Fruit fly (Drosophila melanogaster) whole organism, embryonic: ENCODE measurements around the gene mus302.

Experiments used
- BEAF-32 ChIP-seq: fragments of 200-800 bp; sonication (Bioruptor generic); optimal IDR thresholded peaks from 3 replicates; lab custom pipeline; 2017; ENCODE audit warnings: missing biosample characterization, missing genetic modification characterization, mild to moderate bottlenecking, moderate library complexity, missing genetic modification reagents
- BtbVII ChIP-seq: fragments of 200-800 bp; sonication (Bioruptor generic); optimal IDR thresholded peaks from 3 replicates; lab custom pipeline; 2017; ENCODE audit warnings: missing biosample characterization, mild to moderate bottlenecking, missing genetic modification characterization
- CG10654 ChIP-seq: fragments of 200-800 bp; sonication (Bioruptor generic); optimal IDR thresholded peaks from 2 replicates; lab custom pipeline; 2016; ENCODE audit warnings: missing biosample characterization, missing genetic modification characterization
- CG1233 ChIP-seq: fragments of 200-800 bp; sonication (Bioruptor generic); optimal IDR thresholded peaks from 4 replicates; lab custom pipeline; 2018; ENCODE audit warnings: missing biosample characterization, mild to moderate bottlenecking, missing genetic modification characterization
- CG17359 ChIP-seq: fragments of 200-800 bp; sonication (Bioruptor generic); optimal IDR thresholded peaks from 3 replicates; lab custom pipeline; 2018; ENCODE audit warnings: missing biosample characterization, mild to moderate bottlenecking, missing genetic modification characterization, moderate library complexity
- CG17568 ChIP-seq: fragments of 200-800 bp; sonication (Bioruptor generic); optimal IDR thresholded peaks from 2 replicates; lab custom pipeline; 2018; ENCODE audit warnings: missing biosample characterization, mild to moderate bottlenecking, missing genetic modification characterization, moderate library complexity
- CG2116 ChIP-seq: fragments of 200-800 bp; sonication (Bioruptor generic); optimal IDR thresholded peaks from 3 replicates; lab custom pipeline; 2018; ENCODE audit warnings: missing biosample characterization, mild to moderate bottlenecking, missing genetic modification characterization
- CG33557 ChIP-seq: fragments of 200-800 bp; sonication (Bioruptor generic); optimal IDR thresholded peaks from 2 replicates; lab custom pipeline; 2019; ENCODE audit warnings: missing biosample characterization, mild to moderate bottlenecking, missing genetic modification characterization, moderate library complexity
- CG6175 ChIP-seq: fragments of 200-800 bp; sonication (Bioruptor generic); IDR thresholded peaks from 3 replicates; pipeline ENCODE4 v1.3.6; 2022; ENCODE audit warnings: missing biosample characterization, missing genetic modification characterization
- CG6854 ChIP-seq: fragments of 200-800 bp; sonication (Bioruptor generic); optimal IDR thresholded peaks from 3 replicates; lab custom pipeline; 2017; ENCODE audit warnings: missing biosample characterization, mild to moderate bottlenecking, missing genetic modification characterization
- CG7271 ChIP-seq: fragments of 200-800 bp; sonication (Bioruptor generic); optimal IDR thresholded peaks from 2 replicates; lab custom pipeline; 2018; ENCODE audit warnings: missing biosample characterization, mild to moderate bottlenecking, missing genetic modification characterization, moderate library complexity
- CG8388 ChIP-seq: fragments of 200-800 bp; sonication (Bioruptor generic); optimal IDR thresholded peaks from 2 replicates; lab custom pipeline; 2019; ENCODE audit warnings: missing biosample characterization, mild to moderate bottlenecking, missing genetic modification characterization, moderate library complexity
- CG9609 ChIP-seq: fragments of 200-800 bp; sonication (Bioruptor generic); optimal IDR thresholded peaks from 3 replicates; lab custom pipeline; 2016; ENCODE audit warnings: missing biosample characterization, missing genetic modification characterization
- D ChIP-seq, 2 experiments: fragments of 200-800 bp in 1 of 2; fragments of >200 bp in 1 of 2; sonication (Bioruptor generic) in 1 of 2; optimal IDR thresholded peaks; 2 replicates in 1 of 2; 3 replicates in 1 of 2; lab custom pipeline; 2017; ENCODE audit warnings: mild to moderate bottlenecking in 1 of 2, missing biosample characterization in 1 of 2, missing genetic modification characterization in 1 of 2, missing genetic modification reagents in 1 of 2
- ERR ChIP-seq: fragments of 200-800 bp; sonication (Bioruptor generic); optimal IDR thresholded peaks from 2 replicates; lab custom pipeline; 2016; ENCODE audit warnings: missing biosample characterization, missing genetic modification characterization
- H2.0 ChIP-seq: fragments of 200-800 bp; sonication (Bioruptor generic); IDR thresholded peaks from 2 replicates; pipeline ENCODE4 v1.3.6; 2022; ENCODE audit warnings: missing biosample characterization, missing genetic modification characterization
- HHEX ChIP-seq: fragments of 200-800 bp; sonication (Bioruptor generic); optimal IDR thresholded peaks from 3 replicates; lab custom pipeline; 2017; ENCODE audit warnings: missing biosample characterization, mild to moderate bottlenecking, missing genetic modification characterization, missing genetic modification reagents
- Hr78 ChIP-seq, 2 experiments: fragments of 200-800 bp in 1 of 2; fragments of >200 bp in 1 of 2; sonication (Bioruptor generic) in 1 of 2; optimal IDR thresholded peaks; 2 replicates each; lab custom pipeline; 2017 to 2019; ENCODE audit warnings: missing biosample characterization in 2 of 2, missing genetic modification characterization in 2 of 2, mild to moderate bottlenecking in 1 of 2, moderate library complexity in 1 of 2
- Max ChIP-seq: fragments of 200-800 bp; sonication (Bioruptor generic); optimal IDR thresholded peaks from 2 replicates; lab custom pipeline; 2016; ENCODE audit warnings: missing biosample characterization, mild to moderate bottlenecking, missing genetic modification characterization
- NC2β ChIP-seq: fragments of 200-800 bp; sonication (Bioruptor generic); optimal IDR thresholded peaks from 2 replicates; lab custom pipeline; 2016; ENCODE audit warnings: missing biosample characterization, missing genetic modification characterization
- PHDP ChIP-seq: fragments of 200-800 bp; sonication (Bioruptor generic); optimal IDR thresholded peaks from 3 replicates; lab custom pipeline; 2018; ENCODE audit warnings: missing biosample characterization, mild to moderate bottlenecking, missing genetic modification characterization, moderate library complexity
- Ravus ChIP-seq: fragments of 200-800 bp; sonication (Bioruptor generic); IDR thresholded peaks from 2 replicates; pipeline ENCODE4 v1.3.6; 2022; ENCODE audit warnings: missing biosample characterization, missing genetic modification characterization
- Trl ChIP-seq, 3 experiments: fragments of >200 bp in 2 of 3; fragments of 200-800 bp in 1 of 3; sonication (Bioruptor generic) in 1 of 3; optimal IDR thresholded peaks; 2 replicates in 1 of 3; 3 replicates in 2 of 3; lab custom pipeline; 2016 to 2017; ENCODE audit warnings: missing biosample characterization in 1 of 3, missing genetic modification characterization in 1 of 3
- ase ChIP-seq: fragments of 200-800 bp; sonication (Bioruptor generic); IDR thresholded peaks from 3 replicates; pipeline ENCODE4 v1.3.6; 2022; ENCODE audit warnings: missing biosample characterization, missing genetic modification characterization
- cas ChIP-seq: fragments of 200-800 bp; sonication (Bioruptor generic); IDR thresholded peaks from 2 replicates; pipeline ENCODE4 v1.3.6; 2022; ENCODE audit warnings: missing biosample characterization, missing genetic modification characterization
- chif ChIP-seq, 2 experiments: fragments of 200-800 bp; sonication (Bioruptor generic); optimal IDR thresholded peaks; 3 replicates each; lab custom pipeline; 2016; ENCODE audit warnings: missing biosample characterization in 2 of 2, missing genetic modification characterization in 2 of 2
- dan ChIP-seq: fragments of 200-800 bp; sonication (Bioruptor generic); IDR thresholded peaks from 2 replicates; pipeline ENCODE4 v1.3.6; 2022; ENCODE audit warnings: missing biosample characterization, missing genetic modification characterization
- dimm ChIP-seq: fragments of 200-800 bp; sonication (Bioruptor generic); IDR thresholded peaks from 2 replicates; pipeline ENCODE4 v1.3.6; 2022; ENCODE audit warnings: missing biosample characterization, missing genetic modification characterization
- dmrt99B ChIP-seq: fragments of 200-800 bp; sonication (Bioruptor generic); optimal IDR thresholded peaks from 2 replicates; lab custom pipeline; 2018; ENCODE audit warnings: missing biosample characterization, mild to moderate bottlenecking, missing genetic modification characterization, moderate library complexity
- gcm ChIP-seq: fragments of 200-800 bp; sonication (Bioruptor generic); optimal IDR thresholded peaks from 2 replicates; lab custom pipeline; 2019; ENCODE audit warnings: missing biosample characterization, mild to moderate bottlenecking, missing genetic modification characterization, moderate library complexity
- insv ChIP-seq, 2 experiments: fragments of 200-800 bp; sonication (Bioruptor generic); optimal IDR thresholded peaks; 3 replicates each; lab custom pipeline; 2016 to 2018; ENCODE audit warnings: missing biosample characterization in 2 of 2, missing genetic modification characterization in 2 of 2
- kni ChIP-seq: fragments of 200-800 bp; sonication (Bioruptor generic); optimal IDR thresholded peaks from 3 replicates; lab custom pipeline; 2017; ENCODE audit warnings: mild to moderate bottlenecking, missing biosample characterization, missing genetic modification reagents, missing genetic modification characterization
- knrl ChIP-seq: fragments of 200-800 bp; sonication (Bioruptor generic); IDR thresholded peaks from 3 replicates; pipeline ENCODE4 v1.3.6; 2022; ENCODE audit warnings: missing biosample characterization, missing genetic modification characterization; ENCODE audit not compliant: partially characterized antibody
- lola ChIP-seq, 3 experiments: fragments of >200 bp in 2 of 3; fragments of 200-800 bp in 1 of 3; sonication (Bioruptor generic) in 1 of 3; optimal IDR thresholded peaks; 2 replicates each; lab custom pipeline; 2017 to 2019; ENCODE audit warnings: missing biosample characterization in 3 of 3, missing genetic modification characterization in 3 of 3, mild to moderate bottlenecking in 1 of 3, moderate library complexity in 1 of 3
- mam ChIP-seq: fragments of 200-800 bp; sonication (Bioruptor generic); optimal IDR thresholded peaks from 3 replicates; lab custom pipeline; 2016; ENCODE audit warnings: missing biosample characterization, missing genetic modification characterization
- mirr ChIP-seq: fragments of 200-800 bp; sonication (Bioruptor generic); optimal IDR thresholded peaks from 3 replicates; lab custom pipeline; 2018; ENCODE audit warnings: missing biosample characterization, mild to moderate bottlenecking, missing genetic modification characterization
- nau ChIP-seq: fragments of 200-800 bp; sonication (Bioruptor generic); optimal IDR thresholded peaks from 3 replicates; lab custom pipeline; 2017; ENCODE audit warnings: missing biosample characterization, mild to moderate bottlenecking, missing genetic modification characterization, missing genetic modification reagents
- pb ChIP-seq: fragments of 200-800 bp; sonication (Bioruptor generic); optimal IDR thresholded peaks from 3 replicates; lab custom pipeline; 2016; ENCODE audit warnings: missing biosample characterization, missing genetic modification characterization
- pita ChIP-seq: fragments of 200-800 bp; sonication (Bioruptor generic); optimal IDR thresholded peaks from 2 replicates; lab custom pipeline; 2017; ENCODE audit warnings: missing biosample characterization, mild to moderate bottlenecking, missing genetic modification characterization
- schlank ChIP-seq: fragments of 200-800 bp; sonication (Bioruptor generic); optimal IDR thresholded peaks from 2 replicates; lab custom pipeline; 2018; ENCODE audit warnings: missing biosample characterization, mild to moderate bottlenecking, missing genetic modification characterization
- scrt ChIP-seq: fragments of 200-800 bp; sonication (Bioruptor generic); optimal IDR thresholded peaks from 2 replicates; lab custom pipeline; 2018; ENCODE audit warnings: missing biosample characterization, mild to moderate bottlenecking, missing genetic modification characterization, moderate library complexity
- sens-2 ChIP-seq: fragments of 200-800 bp; sonication (Bioruptor generic); IDR thresholded peaks from 2 replicates; pipeline ENCODE4 v1.3.6; 2022; ENCODE audit warnings: missing biosample characterization, missing genetic modification characterization
- sisA ChIP-seq: fragments of 200-800 bp; sonication (Bioruptor generic); IDR thresholded peaks from 2 replicates; pipeline ENCODE4 v1.3.6; 2022; ENCODE audit warnings: missing biosample characterization, missing genetic modification characterization
- sob ChIP-seq: fragments of 200-800 bp; sonication (Bioruptor generic); IDR thresholded peaks from 2 replicates; pipeline ENCODE4 v1.3.6; 2022; ENCODE audit warnings: missing biosample characterization, missing genetic modification characterization
- tgo ChIP-seq: fragments of 200-800 bp; sonication (Bioruptor generic); IDR thresholded peaks from 3 replicates; pipeline ENCODE4 v1.3.6; 2022; ENCODE audit warnings: missing biosample characterization, missing genetic modification characterization
- tx ChIP-seq: fragments of 200-800 bp; sonication (Bioruptor generic); optimal IDR thresholded peaks from 2 replicates; lab custom pipeline; 2016; ENCODE audit warnings: missing biosample characterization, missing genetic modification characterization
- usp ChIP-seq: fragments of >200 bp; optimal IDR thresholded peaks from 2 replicates; lab custom pipeline; 2017; ENCODE audit warnings: missing biosample characterization, missing genetic modification characterization
- yki ChIP-seq: fragments of >200 bp; optimal IDR thresholded peaks from 3 replicates; lab custom pipeline; 2018
- zfh1 ChIP-seq: fragments of 200-800 bp; sonication (Bioruptor generic); IDR thresholded peaks from 3 replicates; pipeline ENCODE4 v1.3.6; 2022; ENCODE audit warnings: missing biosample characterization, missing genetic modification characterization

mus302 gene

dm6 chr3L:16768001-16768652, 11.4 kb downstream of the mus302 start (continued):
- TF ChIP-seq CG17359 (tag; lab: Kevin White, UChicago) (peak; percentile 55), pb (GFP tag; lab: Kevin White, UChicago) (no peak), NC2β (peak; percentile 28), CG33557 (GFP tag; lab: Kevin White, UChicago) (no peak), insv (GFP tag; optimal IDR thresholded peaks at IDR 0.05; lab: Kevin White, UChicago) (peak in 1 of 2 experiments; percentile 27), tx (GFP tag; lab: Kevin White, UChicago) (no peak), BtbVII (GFP tag; lab: Kevin White, UChicago) (no peak), yki (lab: Kevin White, UChicago) (no peak), CG8388 (GFP tag; lab: Kevin White, UChicago) (peak; percentile 53), kni (GFP tag; lab: Kevin White, UChicago) (no peak), CG1233 (peak; percentile 44), BEAF-32 (GFP tag; lab: Kevin White, UChicago) (no peak), ase (GFP tag; lab: Robert Waterston, UW) (no peak), CG10654 (peak; percentile 26), CG6854 (GFP tag; lab: Kevin White, UChicago) (no peak), CG2116 (GFP tag; lab: Kevin White, UChicago) (no peak), dan (GFP tag; lab: Robert Waterston, UW) (no peak), CG9609 (GFP tag; lab: Kevin White, UChicago) (no peak), cas (no peak), CG17568 (GFP tag; lab: Kevin White, UChicago) (no peak), tgo (GFP tag; lab: Robert Waterston, UW) (peak; percentile 49; the same call in 2 of the 3 replicates), ERR (GFP tag; lab: Kevin White, UChicago) (no peak), nau (GFP tag; lab: Kevin White, UChicago) (no peak), D (optimal IDR thresholded peaks at IDR 0.05; lab: Kevin White, UChicago) (no peak), D (GFP tag; optimal IDR thresholded peaks at IDR 0.05; lab: Kevin White, UChicago) (no peak), chif (GFP tag; optimal IDR thresholded peaks at IDR 0.05; lab: Kevin White, UChicago) (peak; percentile 12 to 36), sens-2 (GFP tag; lab: Robert Waterston, UW) (no peak), Max (peak; percentile 2), gcm (GFP tag; lab: Kevin White, UChicago) (no peak), Ravus (GFP tag; lab: Robert Waterston, UW) (no peak), zfh1 (GFP tag; lab: Robert Waterston, UW) (peak; percentile 63; the same call in 2 of the 3 replicates), schlank (tag; lab: Kevin White, UChicago) (no peak), mirr (GFP tag; lab: Kevin White, UChicago) (no peak), mam (GFP tag; lab: Kevin White, UChicago) (peak; percentile 16), lola (GFP tag; optimal IDR thresholded peaks at IDR 0.05; lab: Kevin White, UChicago) (peak in 1 of 3 experiments; percentile 44), Hr78 (GFP tag; optimal IDR thresholded peaks at IDR 0.05; lab: Kevin White, UChicago) (no peak), scrt (GFP tag; lab: Kevin White, UChicago) (no peak), sisA (GFP tag; lab: Robert Waterston, UW) (no peak), usp (GFP tag; lab: Kevin White, UChicago) (no peak), CG6175 (GFP tag; lab: Robert Waterston, UW) (no peak), Trl (optimal IDR thresholded peaks at IDR 0.05; lab: Kevin White, UChicago) (no peak), Trl (GFP tag; optimal IDR thresholded peaks at IDR 0.05; lab: Kevin White, UChicago) (peak; percentile 14), H2.0 (GFP tag; lab: Robert Waterston, UW) (no peak), dimm (GFP tag; lab: Robert Waterston, UW) (no peak), sob (GFP tag; lab: Robert Waterston, UW) (no peak; the same call in 1 of the 2 replicates), HHEX (no peak), PHDP (peak; percentile 29), dmrt99B (tag; lab: Kevin White, UChicago) (peak; percentile 41), pita (GFP tag; lab: Kevin White, UChicago) (no peak), knrl (GFP tag; lab: Robert Waterston, UW) (0 out of 3 replicates have a peak, but pooled peaks have one; percentile 28), CG7271 (tag; lab: Kevin White, UChicago) (peak; percentile 31)
